Worm (Caenorhabditis elegans): ENCODE measurements around the gene C39B10.7.

DNA sequence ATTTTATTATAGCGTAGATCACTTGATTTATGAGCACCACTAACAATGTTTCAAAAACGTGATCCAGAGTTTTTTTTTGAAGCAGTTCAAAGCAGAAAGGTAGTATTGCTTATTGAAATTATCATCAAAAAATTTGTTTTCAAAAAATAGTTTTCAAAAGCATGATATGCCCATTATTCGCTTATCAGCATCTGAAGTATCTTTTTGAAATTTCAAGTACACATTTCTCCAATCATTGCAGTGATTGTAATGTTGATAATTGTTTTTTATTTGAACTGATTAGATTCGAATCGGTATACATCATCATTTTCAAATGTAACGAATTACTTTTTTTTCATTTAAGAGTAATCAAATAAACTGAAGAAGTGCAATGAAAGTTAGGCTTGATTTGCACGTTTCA lies 35.9 kb upstream of the C39B10.7 start:
- TF ChIP-seq sox-4 (tag; optimal IDR thresholded peaks at IDR 0.05), result no peak
- TF ChIP-seq T23F11.4 (GFP tag; optimal IDR thresholded peaks at IDR 0.05), result no peak
- no peak for TF ChIP-seq ceh-6 (GFP tag; optimal IDR thresholded peaks at IDR 0.05)
- no peak for TF ChIP-seq ref-2 (tag; optimal IDR thresholded peaks at IDR 0.05)
- TF ChIP-seq ama-1 (optimal IDR thresholded peaks at IDR 0.05), result no peak
- TF ChIP-seq K02D7.2 (tag; optimal IDR thresholded peaks at IDR 0.05), result no peak
- TF ChIP-seq nhr-11 (tag; optimal IDR thresholded peaks at IDR 0.05), result no peak
- TF ChIP-seq tbx-2 (tag; optimal IDR thresholded peaks at IDR 0.05), result no peak
- no peak for TF ChIP-seq elt-2 (tag; optimal IDR thresholded peaks at IDR 0.05)
- no peak for TF ChIP-seq ttx-3 (tag; optimal IDR thresholded peaks at IDR 0.05)
- TF ChIP-seq rnt-1 (tag; optimal IDR thresholded peaks at IDR 0.05), result no peak
